Fruit fly (Drosophila melanogaster) ovary, adult (tissue): ENCODE measurements around the gene sstn.

ENCODE experiments used
- CG17801 ChIP-seq: fragments of 200-800 bp; optimal IDR thresholded peaks from 2 replicates; lab custom pipeline; 2019; ENCODE audit warnings: missing biosample characterization, mild to moderate bottlenecking, missing genetic modification characterization, moderate library complexity; ENCODE audit not compliant: partially characterized antibody

sstn gene

dm6 chr3L:15094589-15095288 lies at the start of gene sstn, which contains the start of the genes Plp and GlyRS:
Gene sstn, minus strand, starts transcription at chr3L:15094719.
Gene Plp, minus strand, starts transcription at chr3L:15094724.
Gene GlyRS, plus strand, starts transcription at chr3L:15095142.
- no peak for TF ChIP-seq CG17801

dm6 chr3L:15143638-15144600 lies 49.4 kb upstream of the sstn start, which contains the start of the genes CG32147 and Pex3:
Gene CG32147, minus strand, starts transcription at chr3L:15144059.
Gene Pex3, plus strand, starts transcription at chr3L:15144355.
- TF ChIP-seq CG17801 = peak; percentile 0

dm6 chr3L:15143108-15143507 lies 48.6 kb upstream of the sstn start:
- no peak for TF ChIP-seq CG17801

- no peak for TF ChIP-seq CG17801
These were observed 47.7 kb upstream of the sstn start, which contains the start of gene Pdi for dm6 chr3L:15142004-15142890. Gene Pdi, minus strand, starts transcription at chr3L:15142840.

- no peak for TF ChIP-seq CG17801
These were observed 46.8 kb upstream of the sstn start for dm6 chr3L:15141118-15142003.

dm6 chr3L:15140268-15140957 lies 45.9 kb upstream of the sstn start:
- no peak for TF ChIP-seq CG17801

- no peak for TF ChIP-seq CG17801
These were observed 43.3 kb upstream of the sstn start for dm6 chr3L:15137790-15138189.

dm6 chr3L:15136659-15137572 lies 42.4 kb upstream of the sstn start, which contains the start of gene CG12316:
Gene CG12316, minus strand, starts transcription at chr3L:15136934.
- TF ChIP-seq CG17801 = peak; percentile 68

- no peak for TF ChIP-seq CG17801
These were observed 36.8 kb upstream of the sstn start, which contains the start of gene CG13457 for dm6 chr3L:15131278-15131677. Gene CG13457, minus strand, starts transcription at chr3L:15131378.

- no peak for TF ChIP-seq CG17801
These were observed 31.2 kb upstream of the sstn start for dm6 chr3L:15125717-15126116.

dm6 chr3L:15125077-15125652 lies 30.6 kb upstream of the sstn start, which contains the start of gene CG16959:
Gene CG16959, minus strand, starts transcription at chr3L:15125321.
- no peak for TF ChIP-seq CG17801

dm6 chr3L:15123736-15124135 lies 29.2 kb upstream of the sstn start:
- no peak for TF ChIP-seq CG17801

- TF ChIP-seq CG17801 = no peak
These were observed 26.8 kb upstream of the sstn start, which contains the start of gene CG32847 for dm6 chr3L:15121272-15121671. Gene CG32847, plus strand, starts transcription at chr3L:15121572.
